Fruit fly (Drosophila melanogaster) whole organism, adult: ENCODE data around the gene beat-IIIc.

Experiments used
- CG11617 ChIP-seq: fragments of 200-800 bp; sonication (Bioruptor generic); optimal IDR thresholded peaks from 2 replicates; lab custom pipeline; 2017; ENCODE audit warnings: mild to moderate bottlenecking, missing biosample characterization, missing genetic modification reagents, missing genetic modification characterization
- CG12768 ChIP-seq: fragments of 200-800 bp; sonication (Bioruptor generic); optimal IDR thresholded peaks from 2 replicates; lab custom pipeline; 2017; ENCODE audit warnings: missing biosample characterization, missing genetic modification characterization, mild to moderate bottlenecking, moderate library complexity, missing genetic modification reagents
- CG14711 ChIP-seq: fragments of 200-800 bp; sonication (Bioruptor generic); optimal IDR thresholded peaks from 2 replicates; lab custom pipeline; 2018; ENCODE audit warnings: missing biosample characterization, mild to moderate bottlenecking, missing genetic modification characterization, moderate library complexity
- CG1620 ChIP-seq: fragments of 200-800 bp; sonication (Bioruptor generic); optimal IDR thresholded peaks from 2 replicates; lab custom pipeline; 2016; ENCODE audit warnings: missing biosample characterization, missing genetic modification characterization
- CG33017 ChIP-seq: fragments of 200-800 bp; sonication (Bioruptor generic); optimal IDR thresholded peaks from 2 replicates; lab custom pipeline; 2018; ENCODE audit warnings: missing biosample characterization, mild to moderate bottlenecking, missing genetic modification characterization, moderate library complexity
- CG5204 ChIP-seq: fragments of 200-800 bp; sonication (Bioruptor generic); optimal IDR thresholded peaks from 2 replicates; lab custom pipeline; 2016; ENCODE audit warnings: missing biosample characterization, missing genetic modification characterization
- CG7045 ChIP-seq: fragments of 200-800 bp; sonication (Bioruptor generic); optimal IDR thresholded peaks from 2 replicates; lab custom pipeline; 2017; ENCODE audit warnings: missing biosample characterization, mild to moderate bottlenecking, missing genetic modification characterization
- CG7101 ChIP-seq: fragments of 200-800 bp; sonication (Bioruptor generic); optimal IDR thresholded peaks from 2 replicates; lab custom pipeline; 2018; ENCODE audit warnings: missing biosample characterization, mild to moderate bottlenecking, missing genetic modification characterization, moderate library complexity
- Clk ChIP-seq: fragments of 200-800 bp; sonication (Bioruptor generic); optimal IDR thresholded peaks from 2 replicates; lab custom pipeline; 2017; ENCODE audit warnings: missing biosample characterization, missing genetic modification characterization
- Crg-1 ChIP-seq: fragments of 200-800 bp; sonication (Bioruptor generic); optimal IDR thresholded peaks from 2 replicates; lab custom pipeline; 2016; ENCODE audit warnings: missing biosample characterization, missing genetic modification characterization
- Hr96 ChIP-seq: fragments of 200-800 bp; sonication (Bioruptor generic); optimal IDR thresholded peaks from 2 replicates; lab custom pipeline; 2016; ENCODE audit warnings: missing biosample characterization, missing genetic modification characterization
- Mnt ChIP-seq: fragments of 200-800 bp; sonication (Bioruptor generic); optimal IDR thresholded peaks from 2 replicates; lab custom pipeline; 2016; ENCODE audit warnings: missing biosample characterization, mild to moderate bottlenecking, missing genetic modification characterization
- bab1 ChIP-seq: fragments of 200-800 bp; sonication (Bioruptor generic); optimal IDR thresholded peaks from 3 replicates; lab custom pipeline; 2019; ENCODE audit warnings: missing biosample characterization, mild to moderate bottlenecking, missing genetic modification characterization, moderate library complexity
- cic ChIP-seq: fragments of 200-800 bp; sonication (Bioruptor generic); optimal IDR thresholded peaks from 2 replicates; lab custom pipeline; 2017; ENCODE audit warnings: missing biosample characterization, mild to moderate bottlenecking, missing genetic modification characterization, moderate library complexity
- cnc ChIP-seq, 2 experiments: fragments of >200 bp; optimal IDR thresholded peaks; 2 replicates each; lab custom pipeline; 2017
- kay ChIP-seq: fragments of 200-800 bp; sonication (Bioruptor generic); peaks from one replicate; lab custom pipeline; 2016; ENCODE audit warnings: missing biosample characterization, missing genetic modification characterization, borderline replicate concordance
- ovo ChIP-seq: fragments of 200-800 bp; sonication (Bioruptor generic); optimal IDR thresholded peaks from 2 replicates; lab custom pipeline; 2016; ENCODE audit warnings: missing biosample characterization, missing genetic modification characterization
- pad ChIP-seq: fragments of 200-800 bp; sonication (Bioruptor generic); optimal IDR thresholded peaks from 3 replicates; lab custom pipeline; 2017; ENCODE audit warnings: missing biosample characterization, missing genetic modification characterization, mild to moderate bottlenecking, moderate library complexity, missing genetic modification reagents
- tj ChIP-seq: fragments of 200-800 bp; sonication (Bioruptor generic); optimal IDR thresholded peaks from 3 replicates; lab custom pipeline; 2017; ENCODE audit warnings: missing biosample characterization, mild to moderate bottlenecking, missing genetic modification characterization, moderate library complexity
- toe ChIP-seq: fragments of 200-800 bp; sonication (Bioruptor generic); optimal IDR thresholded peaks from 2 replicates; lab custom pipeline; 2016; ENCODE audit warnings: missing biosample characterization, missing genetic modification characterization

The beat-IIIc gene

dm6 chr2L:17195197-17195596, 65.3 kb downstream of the beat-IIIc start:
- TF ChIP-seq tj (GFP tag; lab: Kevin White, UChicago) = no peak
- TF ChIP-seq CG1620 (GFP tag; lab: Kevin White, UChicago) = no peak
- no peak for TF ChIP-seq CG7101 (tag; lab: Kevin White, UChicago)
- TF ChIP-seq CG11617 = no peak
- TF ChIP-seq Crg-1 (GFP tag; lab: Kevin White, UChicago) = no peak
- no peak for TF ChIP-seq toe
- no peak for TF ChIP-seq ovo (GFP tag; lab: Kevin White, UChicago)

- TF ChIP-seq tj (GFP tag; lab: Kevin White, UChicago) = no peak
- TF ChIP-seq CG7101 (tag; lab: Kevin White, UChicago) = no peak
- no peak for TF ChIP-seq Mnt
- no peak for TF ChIP-seq CG5204
These were observed 78.9 kb downstream of the beat-IIIc start, which contains the start of gene Grl36a for dm6 chr2L:17181638-17182037. TSS of gene Grl36a (plus strand) at chr2L:17181938.

dm6 chr2L:17180038-17180437, 80.5 kb downstream of the beat-IIIc start, which contains the start of gene Gr36c:
TSS of gene Gr36c (plus strand) at chr2L:17180338.
- no peak for TF ChIP-seq cic (GFP tag; lab: Kevin White, UChicago)

DNA sequence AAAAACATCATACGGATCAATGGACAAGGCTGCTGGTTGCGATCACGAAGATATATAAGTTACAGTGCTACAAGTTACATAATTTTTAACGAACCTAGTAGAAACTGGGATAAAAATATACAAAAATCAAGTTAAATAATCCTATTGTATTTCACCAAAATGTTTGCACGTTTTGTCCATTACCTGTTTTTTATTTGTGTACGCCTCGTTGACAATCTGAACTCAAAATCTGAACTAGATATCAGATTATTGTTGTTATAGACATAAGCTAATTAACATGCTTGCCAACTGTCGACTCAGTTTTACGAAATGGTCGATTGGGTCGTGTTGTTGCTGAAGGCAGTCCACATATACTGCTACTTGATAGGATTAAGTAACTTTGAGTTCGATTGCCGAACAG, 82.1 kb downstream of the beat-IIIc start, which contains the start of gene Gr36b:
Gr36b (plus strand) TSS at position 301 of the 400 bp plus-strand sequence.
- TF ChIP-seq CG1620 (GFP tag; lab: Kevin White, UChicago) (no peak), CG14711 (tag; lab: Kevin White, UChicago) (no peak), CG11617 (no peak), bab1 (GFP tag; lab: Kevin White, UChicago) (no peak), Mnt (no peak), CG5204 (no peak), tj (GFP tag; lab: Kevin White, UChicago) (no peak), cic (GFP tag; lab: Kevin White, UChicago) (no peak), toe (no peak), Crg-1 (GFP tag; lab: Kevin White, UChicago) (no peak), CG7101 (tag; lab: Kevin White, UChicago) (no peak), kay (GFP tag; lab: Kevin White, UChicago) (no peak), pad (GFP tag; lab: Kevin White, UChicago) (no peak), cnc (optimal IDR thresholded peaks at IDR 0.05; lab: Kevin White, UChicago) (no peak), CG33017 (tag; lab: Kevin White, UChicago) (no peak), Clk (GFP tag; lab: Kevin White, UChicago) (no peak), ovo (GFP tag; lab: Kevin White, UChicago) (no peak)

- TF ChIP-seq cnc (optimal IDR thresholded peaks at IDR 0.05; lab: Kevin White, UChicago) = no peak
- TF ChIP-seq Mnt = no peak
- TF ChIP-seq CG7045 (GFP tag; lab: Kevin White, UChicago) = no peak
- TF ChIP-seq cic (GFP tag; lab: Kevin White, UChicago) = no peak
These were observed 84.2 kb downstream of the beat-IIIc start, which contains the start of gene Gr36a for dm6 chr2L:17176318-17176717. TSS of gene Gr36a (plus strand) at chr2L:17176618.

- no peak for TF ChIP-seq cic (GFP tag; lab: Kevin White, UChicago)
- no peak for TF ChIP-seq cnc (optimal IDR thresholded peaks at IDR 0.05; lab: Kevin White, UChicago)
- TF ChIP-seq CG5204 = no peak
- TF ChIP-seq CG33017 (tag; lab: Kevin White, UChicago) = no peak
- no peak for TF ChIP-seq ovo (GFP tag; lab: Kevin White, UChicago)
- no peak for TF ChIP-seq toe
- TF ChIP-seq Hr96 (GFP tag; lab: Kevin White, UChicago) = no peak
- TF ChIP-seq Crg-1 (GFP tag; lab: Kevin White, UChicago) = no peak
- no peak for TF ChIP-seq Mnt
- TF ChIP-seq kay (GFP tag; lab: Kevin White, UChicago) = no peak
- TF ChIP-seq Clk (GFP tag; lab: Kevin White, UChicago) = no peak
- no peak for TF ChIP-seq CG11617
- TF ChIP-seq CG12768 = no peak
- no peak for TF ChIP-seq bab1 (GFP tag; lab: Kevin White, UChicago)
- TF ChIP-seq CG7101 (tag; lab: Kevin White, UChicago) = no peak
- TF ChIP-seq pad (GFP tag; lab: Kevin White, UChicago) = no peak
- TF ChIP-seq CG1620 (GFP tag; lab: Kevin White, UChicago) = no peak
- no peak for TF ChIP-seq CG14711 (tag; lab: Kevin White, UChicago)
These were observed 87.4 kb downstream of the beat-IIIc start, which contains the start of gene CG34169 for dm6 chr2L:17173181-17173580. TSS of gene CG34169 (plus strand) at chr2L:17173481.

dm6 chr2L:17163344-17163743, 97.2 kb downstream of the beat-IIIc start:
- TF ChIP-seq CG1620 (GFP tag; lab: Kevin White, UChicago) = no peak
- TF ChIP-seq kay (GFP tag; lab: Kevin White, UChicago) = no peak
- no peak for TF ChIP-seq cic (GFP tag; lab: Kevin White, UChicago)
- no peak for TF ChIP-seq CG7101 (tag; lab: Kevin White, UChicago)
- no peak for TF ChIP-seq pad (GFP tag; lab: Kevin White, UChicago)
- TF ChIP-seq tj (GFP tag; lab: Kevin White, UChicago) = no peak
- TF ChIP-seq CG12768 = no peak
- TF ChIP-seq cnc (optimal IDR thresholded peaks at IDR 0.05; lab: Kevin White, UChicago) = no peak
- TF ChIP-seq Hr96 (GFP tag; lab: Kevin White, UChicago) = no peak
- no peak for TF ChIP-seq CG14711 (tag; lab: Kevin White, UChicago)
- TF ChIP-seq Clk (GFP tag; lab: Kevin White, UChicago) = no peak
